Fruit fly (Drosophila melanogaster): Measurements from ENCODE around the gene CG16713.

Gene CG16713

dm6 chr2L:3703260-3703659 lies 8.0 kb upstream of the CG16713 start, which contains the start of gene CG2816 (continued):
- TF ChIP-seq Smox (GFP tag; optimal IDR thresholded peaks at IDR 0.05) (peak; percentile 82), fd85E (GFP tag; optimal IDR thresholded peaks at IDR 0.05) (peak; percentile 8), CG6276 (GFP tag; optimal IDR thresholded peaks at IDR 0.05) (peak; percentile 90), Eip75B (GFP tag; optimal IDR thresholded peaks at IDR 0.05) (peak; percentile 72), CG7368 (GFP tag; optimal IDR thresholded peaks at IDR 0.05) (peak; percentile 80), CG34406 (GFP tag; optimal IDR thresholded peaks at IDR 0.05) (peak; percentile 67), Sox15 (GFP tag; optimal IDR thresholded peaks at IDR 0.05) (peak; percentile 76), Ets96B (tag; optimal IDR thresholded peaks at IDR 0.05) (no peak), CG6854 (GFP tag; optimal IDR thresholded peaks at IDR 0.05) (no peak), CG6808 (GFP tag; optimal IDR thresholded peaks at IDR 0.05) (peak; percentile 48), fkh (GFP tag; optimal IDR thresholded peaks at IDR 0.05) (peak; percentile 11), Ets21C (GFP tag; optimal IDR thresholded peaks at IDR 0.05) (peak; percentile 84), CG11902 (GFP tag; optimal IDR thresholded peaks at IDR 0.05) (peak; percentile 76), Lpt (GFP tag; optimal IDR thresholded peaks at IDR 0.05) (peak; percentile 84), Hr4 (GFP tag; optimal IDR thresholded peaks at IDR 0.05) (peak; percentile 85), CG6792 (GFP tag; optimal IDR thresholded peaks at IDR 0.05) (peak; percentile 81), CG4318 (GFP tag; optimal IDR thresholded peaks at IDR 0.05) (peak; percentile 67), Sox102F (GFP tag; optimal IDR thresholded peaks at IDR 0.05) (peak; percentile 83), CG1621 (tag; optimal IDR thresholded peaks at IDR 0.05) (no peak), spab (GFP tag; optimal IDR thresholded peaks at IDR 0.05) (peak; percentile 21), eg (GFP tag; IDR thresholded peaks at IDR 0.05) (peak; percentile 97), Blimp-1 (GFP tag; optimal IDR thresholded peaks at IDR 0.05) (peak; percentile 54), net (GFP tag; optimal IDR thresholded peaks at IDR 0.05) (peak; percentile 85), pdm3 (GFP tag; optimal IDR thresholded peaks at IDR 0.05) (peak; percentile 88), vri (GFP tag; optimal IDR thresholded peaks at IDR 0.05) (peak; percentile 91), Eip78C (GFP tag) (peak; percentile 92), Eip93F (GFP tag; optimal IDR thresholded peaks at IDR 0.05) (no peak), ss (GFP tag; optimal IDR thresholded peaks at IDR 0.05) (peak in 1 of 2 experiments; percentile 54)

- no peak for TF ChIP-seq CG11762 (GFP tag; optimal IDR thresholded peaks at IDR 0.05; ENCODE audit: insufficient read depth)
- TF ChIP-seq fkh (GFP tag; optimal IDR thresholded peaks at IDR 0.05), result no peak
- TF ChIP-seq Blimp-1 (GFP tag; optimal IDR thresholded peaks at IDR 0.05), result no peak
- TF ChIP-seq Sox14 (GFP tag; optimal IDR thresholded peaks at IDR 0.05), result no peak
- TF ChIP-seq topi (GFP tag; optimal IDR thresholded peaks at IDR 0.05), result no peak
- TF ChIP-seq Eip93F (GFP tag; optimal IDR thresholded peaks at IDR 0.05), result no peak
- no peak for TF ChIP-seq Smox (GFP tag; optimal IDR thresholded peaks at IDR 0.05)
- no peak for TF ChIP-seq spab (GFP tag; optimal IDR thresholded peaks at IDR 0.05)
- TF ChIP-seq CG6808 (GFP tag; optimal IDR thresholded peaks at IDR 0.05), result no peak
- TF ChIP-seq acj6 (GFP tag; optimal IDR thresholded peaks at IDR 0.05), result no peak
- TF ChIP-seq CG8119 (GFP tag; IDR thresholded peaks at IDR 0.05), result no peak
- TF ChIP-seq CG6163 (GFP tag; IDR thresholded peaks at IDR 0.05), result no peak
- TF ChIP-seq CG8632 (GFP tag; optimal IDR thresholded peaks at IDR 0.05), result no peak
- TF ChIP-seq lz (GFP tag; optimal IDR thresholded peaks at IDR 0.05), result no peak
- TF ChIP-seq Eip75B (GFP tag; optimal IDR thresholded peaks at IDR 0.05), result no peak
- no peak for TF ChIP-seq Hr38 (GFP tag; optimal IDR thresholded peaks at IDR 0.05)
Observed at dm6 chr2L:3701526-3701925, 6.3 kb upstream of the CG16713 start, which contains the start of gene CG43145. CG43145 (plus strand) TSS chr2L:3701826.

dm6 chr2L:3700990-3701389 lies 5.8 kb upstream of the CG16713 start, which contains the start of gene CG42467:
CG42467 (plus strand) TSS chr2L:3701290.
- TF ChIP-seq Eip93F (GFP tag; optimal IDR thresholded peaks at IDR 0.05) (no peak), CG3919 (GFP tag; optimal IDR thresholded peaks at IDR 0.05) (no peak), fkh (GFP tag; optimal IDR thresholded peaks at IDR 0.05) (no peak), CG6276 (GFP tag; optimal IDR thresholded peaks at IDR 0.05) (no peak), CG6854 (GFP tag; optimal IDR thresholded peaks at IDR 0.05) (no peak), CG11762 (GFP tag; optimal IDR thresholded peaks at IDR 0.05; ENCODE audit: insufficient read depth) (no peak), eg (GFP tag; IDR thresholded peaks at IDR 0.05) (no peak), Hr4 (GFP tag; optimal IDR thresholded peaks at IDR 0.05) (no peak), fd85E (GFP tag; optimal IDR thresholded peaks at IDR 0.05) (no peak), svp (GFP tag) (no peak), salr (GFP tag; optimal IDR thresholded peaks at IDR 0.05) (no peak), CG32006 (GFP tag; optimal IDR thresholded peaks at IDR 0.05) (no peak), Met (GFP tag; optimal IDR thresholded peaks at IDR 0.05) (no peak), CG11294 (GFP tag; IDR thresholded peaks at IDR 0.05) (no peak), CG31627 (GFP tag; optimal IDR thresholded peaks at IDR 0.05) (no peak)
